Worm (Caenorhabditis elegans) whole organism, L1 larva: Measurements from ENCODE around the gene cutl-9.

Experiments used
- jun-1 ChIP-seq: fragments of 150-350 bp; optimal IDR thresholded peaks from 2 replicates; lab custom pipeline; 2014; ENCODE audit warnings: missing biosample characterization, missing genetic modification reagents, missing genetic modification characterization
- lin-13 ChIP-seq: fragments of 150-350 bp; optimal IDR thresholded peaks from 2 replicates; lab custom pipeline; 2014; ENCODE audit warnings: missing biosample characterization, missing genetic modification reagents, missing genetic modification characterization
- lin-15B ChIP-seq: fragments of 150-350 bp; sonication (generic microtip); optimal IDR thresholded peaks from 3 replicates; lab custom pipeline; 2014; ENCODE audit warnings: missing biosample characterization, missing genetic modification characterization
- lin-39 ChIP-seq: fragments of 150-350 bp; optimal IDR thresholded peaks from 2 replicates; lab custom pipeline; 2014; ENCODE audit warnings: missing biosample characterization, missing genetic modification reagents, missing genetic modification characterization
- unc-30 ChIP-seq: sonication (generic microtip); optimal IDR thresholded peaks from 2 replicates; lab custom pipeline; 2017; ENCODE audit warnings: missing biosample characterization, missing genetic modification characterization
- unc-62 ChIP-seq: fragments of 150-350 bp; optimal IDR thresholded peaks from 2 replicates; lab custom pipeline; 2014; ENCODE audit warnings: missing biosample characterization, missing genetic modification reagents, missing genetic modification characterization
- zag-1 ChIP-seq: fragments of 150-350 bp; optimal IDR thresholded peaks from 2 replicates; lab custom pipeline; 2014; ENCODE audit warnings: missing biosample characterization, missing genetic modification characterization

DNA sequence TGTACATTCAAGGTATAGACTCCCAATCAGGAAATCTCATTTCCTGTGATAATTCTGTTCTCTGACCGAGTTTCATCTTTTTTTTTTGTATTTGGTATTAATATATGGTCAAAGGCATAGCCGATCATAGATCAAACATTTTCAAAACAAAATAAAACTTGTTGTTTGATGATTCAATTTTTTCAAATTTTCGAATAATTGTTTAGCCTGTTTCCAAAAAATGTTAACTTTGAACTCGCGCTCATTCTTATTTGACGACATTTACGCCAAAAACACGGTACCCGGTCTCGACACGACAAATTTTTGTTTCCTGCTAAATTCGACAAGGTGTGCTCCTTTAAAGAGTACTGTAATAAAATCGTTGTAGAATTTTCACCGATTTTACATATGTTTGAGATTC lies 13.2 kb upstream of the cutl-9 start:
- TF ChIP-seq lin-15B (tag; lab: Kevin White, UChicago), result no peak
- TF ChIP-seq unc-62 (GFP tag; lab: Kevin White, UChicago), result no peak
- TF ChIP-seq unc-30 (tag; lab: Kevin White, UChicago), result no peak
- no peak for TF ChIP-seq lin-13 (GFP tag; lab: Kevin White, UChicago)
- no peak for TF ChIP-seq jun-1 (tag; lab: Kevin White, UChicago)
- no peak for TF ChIP-seq lin-39 (tag; lab: Kevin White, UChicago)
- TF ChIP-seq zag-1, result no peak
